Fruit fly (Drosophila melanogaster) Kc167 (cell line): ENCODE measurements around the gene CG9135.

Source experiments
- Myc ChIP-seq: fragments of >200 bp; optimal IDR thresholded peaks from 2 replicates; lab custom pipeline; 2017; ENCODE audit warnings: missing external identifiers
- Sin3A ChIP-seq: fragments of >200 bp; optimal IDR thresholded peaks from 2 replicates; lab custom pipeline; 2018; ENCODE audit warnings: missing external identifiers
- h ChIP-seq: fragments of >200 bp; optimal IDR thresholded peaks from 3 replicates; lab custom pipeline; 2018; ENCODE audit warnings: missing external identifiers
- psq ChIP-seq: fragments of >200 bp; optimal IDR thresholded peaks from 2 replicates; lab custom pipeline; 2017; ENCODE audit warnings: missing external identifiers
- ttk ChIP-seq: sonication (Bioruptor generic); optimal IDR thresholded peaks from 2 replicates; lab custom pipeline; 2017; ENCODE audit warnings: missing external identifiers

DNA sequence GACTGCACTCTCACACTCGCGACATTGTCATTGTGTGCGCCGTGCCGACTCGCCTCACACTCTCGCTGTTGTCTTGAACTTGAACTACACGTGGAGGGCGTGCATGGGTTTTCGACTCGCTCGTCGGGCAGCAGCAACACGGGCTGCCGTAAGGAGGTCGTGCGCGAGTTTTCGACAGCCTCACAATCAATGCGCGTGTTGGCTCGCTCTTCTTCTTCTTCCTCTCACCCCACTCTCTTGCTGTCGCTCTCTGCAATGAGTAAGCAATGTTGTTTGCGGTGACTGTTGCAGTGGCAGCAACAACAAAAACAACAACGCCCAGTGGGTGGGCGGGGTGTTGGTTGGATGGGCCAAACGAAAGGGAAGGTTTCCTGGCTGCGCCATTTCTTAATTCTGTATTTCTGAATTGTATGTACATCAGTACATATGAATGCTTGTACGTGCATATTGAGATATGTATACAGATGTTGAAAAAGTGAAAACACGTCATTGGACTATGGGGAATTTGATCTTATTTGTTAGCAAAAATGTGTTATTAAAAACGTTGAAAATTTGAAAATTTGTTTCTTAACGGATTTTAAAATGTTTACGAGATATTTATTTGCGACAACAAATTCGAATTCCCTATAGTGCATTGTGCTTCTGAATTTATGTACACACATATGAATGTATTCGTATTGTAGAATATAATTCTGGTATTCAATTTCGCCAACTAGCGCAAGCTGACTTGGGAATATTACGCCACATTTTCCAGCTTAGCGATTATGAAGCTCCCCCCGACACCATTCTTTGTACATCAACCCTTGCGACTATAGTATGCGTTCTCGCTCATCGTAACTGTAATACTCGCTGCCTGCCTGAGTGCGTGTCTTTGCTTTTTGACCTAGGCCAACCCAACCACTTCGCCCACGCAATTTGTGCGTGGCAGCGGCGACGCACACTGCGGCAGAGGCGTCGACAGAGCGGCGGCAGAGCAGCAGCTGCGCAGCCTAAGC lies 38.1 kb downstream of the CG9135 start:
- no peak for TF ChIP-seq Sin3A (lab: Kevin White, UChicago)
- TF ChIP-seq psq (lab: Kevin White, UChicago) = no peak
- TF ChIP-seq Myc (lab: Kevin White, UChicago) = no peak
- TF ChIP-seq h (lab: Kevin White, UChicago) = no peak
- TF ChIP-seq ttk (lab: Kevin White, UChicago) = no peak
